Fruit fly (Drosophila melanogaster) whole organism, embryonic: Measurements from ENCODE around the gene CG13676.

Experiments
- Awh ChIP-seq: fragments of 200-800 bp; sonication (Bioruptor generic); IDR thresholded peaks from 2 replicates; pipeline ENCODE4, ENCODE4 v1.3.6; 2022; ENCODE audit warnings: missing biosample characterization, missing genetic modification characterization
- Bdp1 ChIP-seq: fragments of 200-800 bp; sonication (Bioruptor generic); optimal IDR thresholded peaks from 3 replicates; lab custom pipeline; 2016; ENCODE audit warnings: missing biosample characterization, missing genetic modification characterization
- CG10654 ChIP-seq: fragments of 200-800 bp; sonication (Bioruptor generic); optimal IDR thresholded peaks from 2 replicates; lab custom pipeline; 2016; ENCODE audit warnings: missing biosample characterization, missing genetic modification characterization
- CG12942 ChIP-seq: fragments of 200-800 bp; sonication (Bioruptor generic); optimal IDR thresholded peaks from 3 replicates; lab custom pipeline; 2016; ENCODE audit warnings: missing biosample characterization, missing genetic modification characterization
- CG13287 ChIP-seq: fragments of 200-800 bp; sonication (Bioruptor generic); IDR thresholded peaks from 2 replicates; pipeline ENCODE4 v1.3.6; 2022; ENCODE audit warnings: missing biosample characterization, missing genetic modification characterization; ENCODE audit not compliant: partially characterized antibody
- CG13624 ChIP-seq: fragments of 200-800 bp; sonication (Bioruptor generic); optimal IDR thresholded peaks from 2 replicates; lab custom pipeline; 2016; ENCODE audit warnings: missing biosample characterization, missing genetic modification characterization
- CG15601 ChIP-seq: fragments of 200-800 bp; sonication (Bioruptor generic); optimal IDR thresholded peaks from 3 replicates; lab custom pipeline; 2019; ENCODE audit warnings: missing biosample characterization, mild to moderate bottlenecking, missing genetic modification characterization, moderate library complexity
- CG18476 ChIP-seq: fragments of 200-800 bp; sonication (Bioruptor generic); optimal IDR thresholded peaks from 2 replicates; lab custom pipeline; 2016; ENCODE audit warnings: missing biosample characterization, mild to moderate bottlenecking, missing genetic modification characterization
- CG2120 ChIP-seq: fragments of 200-800 bp; sonication (Bioruptor generic); optimal IDR thresholded peaks from 3 replicates; lab custom pipeline; 2016; ENCODE audit warnings: missing biosample characterization, missing genetic modification characterization
- CG2202 ChIP-seq: fragments of 200-800 bp; sonication (Bioruptor generic); optimal IDR thresholded peaks from 2 replicates; lab custom pipeline; 2018; ENCODE audit warnings: missing biosample characterization, mild to moderate bottlenecking, missing genetic modification characterization
- CG2678 ChIP-seq: fragments of 200-800 bp; sonication (Bioruptor generic); optimal IDR thresholded peaks from 3 replicates; lab custom pipeline; 2019; ENCODE audit warnings: missing biosample characterization, mild to moderate bottlenecking, missing genetic modification characterization, moderate library complexity
- CG3407 ChIP-seq: fragments of 200-800 bp; sonication (Bioruptor generic); optimal IDR thresholded peaks from 2 replicates; lab custom pipeline; 2018; ENCODE audit warnings: missing biosample characterization, mild to moderate bottlenecking, missing genetic modification characterization
- CG34224 ChIP-seq: fragments of 200-800 bp; sonication (Bioruptor generic); IDR thresholded peaks from 3 replicates; pipeline ENCODE4 v1.3.6; 2022; ENCODE audit warnings: missing biosample characterization, missing genetic modification characterization; ENCODE audit not compliant: partially characterized antibody
- CG4730 ChIP-seq: fragments of 200-800 bp; sonication (Bioruptor generic); IDR thresholded peaks from 2 replicates; pipeline ENCODE4 v1.3.6; 2022; ENCODE audit warnings: missing biosample characterization, missing genetic modification characterization
- CG6254 ChIP-seq: fragments of 200-800 bp; sonication (Bioruptor generic); optimal IDR thresholded peaks from 3 replicates; lab custom pipeline; 2017; ENCODE audit warnings: mild to moderate bottlenecking, missing biosample characterization, missing genetic modification reagents, missing genetic modification characterization
- CG7928 ChIP-seq: fragments of 200-800 bp; sonication (Bioruptor generic); optimal IDR thresholded peaks from 2 replicates; lab custom pipeline; 2017; ENCODE audit warnings: missing biosample characterization, mild to moderate bottlenecking, missing genetic modification characterization
- CG8765 ChIP-seq: fragments of 200-800 bp; sonication (Bioruptor generic); IDR thresholded peaks from 2 replicates; pipeline ENCODE4 v1.3.6; 2022; ENCODE audit warnings: missing biosample characterization, missing genetic modification characterization
- CoRest ChIP-seq: fragments of 200-800 bp; sonication (Bioruptor generic); optimal IDR thresholded peaks from 3 replicates; lab custom pipeline; 2018; ENCODE audit warnings: missing biosample characterization, mild to moderate bottlenecking, missing genetic modification characterization, moderate library complexity
- Dad ChIP-seq: fragments of 200-800 bp; sonication (Bioruptor generic); optimal IDR thresholded peaks from 3 replicates; lab custom pipeline; 2016; ENCODE audit warnings: missing biosample characterization, missing genetic modification characterization
- Gug ChIP-seq: fragments of 200-800 bp; sonication (Bioruptor generic); IDR thresholded peaks from 4 replicates; pipeline ENCODE4 v1.3.6; 2022; ENCODE audit warnings: missing biosample characterization, missing genetic modification characterization
- HLH3B ChIP-seq: fragments of 200-800 bp; sonication (Bioruptor generic); IDR thresholded peaks from 2 replicates; pipeline ENCODE4 v1.3.6; 2022; ENCODE audit warnings: missing biosample characterization, missing genetic modification characterization
- Hand ChIP-seq: fragments of 200-800 bp; sonication (Bioruptor generic); optimal IDR thresholded peaks from 2 replicates; lab custom pipeline; 2017; ENCODE audit warnings: mild to moderate bottlenecking, missing biosample characterization, missing genetic modification reagents, missing genetic modification characterization
- Hr78 ChIP-seq, 2 experiments: fragments of 200-800 bp in 1 of 2; fragments of >200 bp in 1 of 2; sonication (Bioruptor generic) in 1 of 2; optimal IDR thresholded peaks; 2 replicates each; lab custom pipeline; 2017 to 2019; ENCODE audit warnings: missing biosample characterization in 2 of 2, missing genetic modification characterization in 2 of 2, mild to moderate bottlenecking in 1 of 2, moderate library complexity in 1 of 2
- Lhr ChIP-seq: fragments of 200-800 bp; sonication (Bioruptor generic); optimal IDR thresholded peaks from 3 replicates; lab custom pipeline; 2017; ENCODE audit warnings: mild to moderate bottlenecking, missing biosample characterization, missing genetic modification reagents, missing genetic modification characterization
- Neu2 ChIP-seq: fragments of 200-800 bp; sonication (Bioruptor generic); optimal IDR thresholded peaks from 3 replicates; lab custom pipeline; 2016; ENCODE audit warnings: missing biosample characterization, missing genetic modification characterization, borderline replicate concordance
- Oli ChIP-seq: fragments of 200-800 bp; sonication (Bioruptor generic); optimal IDR thresholded peaks from 2 replicates; lab custom pipeline; 2018; ENCODE audit warnings: missing biosample characterization, mild to moderate bottlenecking, missing genetic modification characterization, moderate library complexity
- PHDP ChIP-seq: fragments of 200-800 bp; sonication (Bioruptor generic); optimal IDR thresholded peaks from 3 replicates; lab custom pipeline; 2018; ENCODE audit warnings: missing biosample characterization, mild to moderate bottlenecking, missing genetic modification characterization, moderate library complexity
- ab ChIP-seq: fragments of 200-800 bp; sonication (Bioruptor generic); optimal IDR thresholded peaks from 2 replicates; lab custom pipeline; 2016; ENCODE audit warnings: missing biosample characterization, missing genetic modification characterization
- bab2 ChIP-seq: fragments of 200-800 bp; sonication (Bioruptor generic); optimal IDR thresholded peaks from 2 replicates; lab custom pipeline; 2016; ENCODE audit warnings: missing biosample characterization, missing genetic modification characterization
- br ChIP-seq: fragments of >200 bp; optimal IDR thresholded peaks from 2 replicates; lab custom pipeline; 2017
- cato ChIP-seq: fragments of 200-800 bp; sonication (Bioruptor generic); optimal IDR thresholded peaks from 2 replicates; lab custom pipeline; 2016; ENCODE audit warnings: missing biosample characterization, missing genetic modification characterization, borderline replicate concordance
- chinmo ChIP-seq: fragments of 200-800 bp; sonication (Bioruptor generic); IDR thresholded peaks from 4 replicates; pipeline ENCODE4 v1.3.6; 2022; ENCODE audit warnings: missing biosample characterization, missing genetic modification characterization; ENCODE audit not compliant: partially characterized antibody
- corto ChIP-seq: fragments of 200-800 bp; sonication (Bioruptor generic); optimal IDR thresholded peaks from 2 replicates; lab custom pipeline; 2016; ENCODE audit warnings: missing biosample characterization, mild to moderate bottlenecking, missing genetic modification characterization, moderate library complexity
- fu2 ChIP-seq: fragments of 200-800 bp; sonication (Bioruptor generic); optimal IDR thresholded peaks from 2 replicates; lab custom pipeline; 2016; ENCODE audit warnings: missing biosample characterization, missing genetic modification characterization
- gsb ChIP-seq: fragments of 200-800 bp; sonication (Bioruptor generic); IDR thresholded peaks from 2 replicates; pipeline ENCODE4 v1.3.6; 2022; ENCODE audit warnings: missing biosample characterization, missing genetic modification characterization
- hkb ChIP-seq, 2 experiments: fragments of 200-800 bp in 1 of 2; fragments of >200 bp in 1 of 2; sonication (Bioruptor generic) in 1 of 2; IDR thresholded peaks in 1 of 2; optimal IDR thresholded peaks in 1 of 2; 2 replicates each; pipeline versions ENCODE4 v1.3.6 to Lab custom; 2017 to 2022; ENCODE audit warnings: missing biosample characterization in 1 of 2, missing genetic modification characterization in 1 of 2
- ind ChIP-seq: fragments of 200-800 bp; sonication (Bioruptor generic); optimal IDR thresholded peaks from 3 replicates; lab custom pipeline; 2016; ENCODE audit warnings: missing biosample characterization, missing genetic modification characterization
- kah ChIP-seq: fragments of 200-800 bp; sonication (Bioruptor generic); optimal IDR thresholded peaks from 2 replicates; lab custom pipeline; 2018; ENCODE audit warnings: missing biosample characterization, mild to moderate bottlenecking, missing genetic modification characterization
- lola ChIP-seq, 3 experiments: fragments of >200 bp in 2 of 3; fragments of 200-800 bp in 1 of 3; sonication (Bioruptor generic) in 1 of 3; optimal IDR thresholded peaks; 2 replicates each; lab custom pipeline; 2017 to 2019; ENCODE audit warnings: missing biosample characterization in 3 of 3, missing genetic modification characterization in 3 of 3, mild to moderate bottlenecking in 1 of 3, moderate library complexity in 1 of 3
- nom ChIP-seq: fragments of 200-800 bp; sonication (Bioruptor generic); optimal IDR thresholded peaks from 2 replicates; lab custom pipeline; 2017; ENCODE audit warnings: missing biosample characterization, missing genetic modification characterization, mild to moderate bottlenecking, moderate library complexity, missing genetic modification reagents
- oc ChIP-seq: fragments of 200-800 bp; sonication (Bioruptor generic); optimal IDR thresholded peaks from 2 replicates; lab custom pipeline; 2018; ENCODE audit warnings: missing biosample characterization, mild to moderate bottlenecking, missing genetic modification characterization, moderate library complexity
- org-1 ChIP-seq: fragments of 200-800 bp; sonication (Bioruptor generic); optimal IDR thresholded peaks from 2 replicates; lab custom pipeline; 2017; ENCODE audit warnings: missing biosample characterization, missing genetic modification characterization
- ro ChIP-seq: fragments of 200-800 bp; sonication (Bioruptor generic); IDR thresholded peaks from 2 replicates; pipeline ENCODE4 v1.3.6; 2022; ENCODE audit warnings: missing biosample characterization, missing genetic modification characterization
- sr ChIP-seq: fragments of 200-800 bp; sonication (Bioruptor generic); IDR thresholded peaks from 3 replicates; pipeline ENCODE4 v1.3.6; 2022; ENCODE audit warnings: missing biosample characterization, missing genetic modification characterization
- ssp ChIP-seq: fragments of 200-800 bp; sonication (Bioruptor generic); IDR thresholded peaks from 2 replicates; pipeline ENCODE4 v1.3.6; 2022; ENCODE audit warnings: missing biosample characterization, missing genetic modification characterization
- unpg ChIP-seq: fragments of 200-800 bp; sonication (Bioruptor generic); optimal IDR thresholded peaks from 3 replicates; lab custom pipeline; 2018; ENCODE audit warnings: missing biosample characterization, mild to moderate bottlenecking, missing genetic modification characterization, moderate library complexity
- wdn ChIP-seq: fragments of 200-800 bp; sonication (Bioruptor generic); IDR thresholded peaks from 2 replicates; pipeline ENCODE4 v1.3.6; 2022; ENCODE audit warnings: missing biosample characterization, missing genetic modification characterization
- zen ChIP-seq: fragments of 200-800 bp; sonication (Bioruptor generic); optimal IDR thresholded peaks from 3 replicates; lab custom pipeline; 2018; ENCODE audit warnings: missing biosample characterization, mild to moderate bottlenecking, missing genetic modification characterization, moderate library complexity

CG13676 gene

DNA sequence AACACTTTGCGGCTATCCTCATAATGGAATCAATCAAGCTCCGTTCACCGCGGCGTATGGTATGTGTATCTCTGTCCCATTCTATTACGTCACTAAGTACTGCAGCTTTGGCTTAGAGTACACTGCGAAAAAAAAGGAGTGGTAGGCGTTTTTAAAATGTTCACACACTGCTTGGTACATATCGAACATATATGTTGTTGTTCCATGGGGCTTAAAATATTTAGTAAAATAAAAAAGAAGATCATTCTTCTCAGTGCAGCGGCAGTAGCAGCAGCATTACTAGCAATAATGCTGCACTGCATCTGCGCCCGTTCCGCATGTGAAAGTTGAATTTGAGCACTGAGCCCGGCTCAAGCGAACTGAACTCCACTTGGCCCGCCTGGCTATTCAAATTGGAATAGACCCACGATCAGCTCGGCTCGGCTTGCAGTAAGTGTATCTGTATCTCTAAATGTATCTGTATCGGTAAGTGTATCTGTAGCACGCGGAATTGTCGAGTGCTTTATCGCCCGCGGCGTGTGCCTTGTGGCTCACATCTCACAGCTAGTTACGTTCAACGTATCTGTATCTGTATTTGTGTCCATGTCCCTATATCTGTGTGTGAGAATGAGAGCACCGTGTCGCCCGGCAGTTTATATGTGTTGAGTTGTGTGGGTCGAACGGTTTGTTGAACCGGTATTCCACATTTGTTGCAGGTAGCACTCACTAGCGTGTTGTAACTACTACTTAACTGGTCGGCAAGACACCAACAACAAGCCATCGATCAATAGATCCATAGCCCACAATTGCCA is 1.8 kb upstream of the CG13676 start (continued):
- TF ChIP-seq Awh (GFP tag; lab: Robert Waterston, UW), result peak; percentile 47; the same call in 1 of the 2 replicates
- no peak for TF ChIP-seq fu2 (GFP tag; lab: Kevin White, UChicago)
- TF ChIP-seq zen (tag; lab: Kevin White, UChicago), result no peak
- TF ChIP-seq CG34224 (GFP tag; lab: Robert Waterston, UW), result no peak
- TF ChIP-seq CG2120 (GFP tag; lab: Kevin White, UChicago), result no peak
- no peak for TF ChIP-seq CG2202 (tag; lab: Kevin White, UChicago)
- TF ChIP-seq Gug, result 0 out of 4 replicates have a peak, but pooled peaks have one; percentile 10
- TF ChIP-seq lola (GFP tag; optimal IDR thresholded peaks at IDR 0.05; lab: Kevin White, UChicago), result no peak
- peak; percentile 16 for TF ChIP-seq CG6254 (GFP tag; lab: Kevin White, UChicago)
- no peak for TF ChIP-seq Hr78 (GFP tag; optimal IDR thresholded peaks at IDR 0.05; lab: Kevin White, UChicago)
- no peak for TF ChIP-seq br
- TF ChIP-seq Neu2 (GFP tag; lab: Kevin White, UChicago), result no peak
- no peak for TF ChIP-seq CG13624 (GFP tag; lab: Kevin White, UChicago)
- peak; percentile 45 for TF ChIP-seq cato
- no peak for TF ChIP-seq gsb (GFP tag; lab: Robert Waterston, UW)
- TF ChIP-seq nom (GFP tag; lab: Kevin White, UChicago), result no peak
- TF ChIP-seq Oli, result peak; percentile 76
- peak; percentile 8 for TF ChIP-seq Lhr (GFP tag; lab: Kevin White, UChicago)
- peak; percentile 67 for TF ChIP-seq CG2678
- TF ChIP-seq wdn, result no peak
- peak; percentile 54 for TF ChIP-seq bab2
- no peak for TF ChIP-seq CG3407 (GFP tag; lab: Kevin White, UChicago)
- peak; percentile 80 for TF ChIP-seq oc (tag; lab: Kevin White, UChicago)
- TF ChIP-seq ssp (GFP tag; lab: Robert Waterston, UW), result peak; percentile 33; the same call in 1 of the 2 replicates
- peak; percentile 49 for TF ChIP-seq PHDP (tag; lab: Kevin White, UChicago)
- peak; percentile 23 for TF ChIP-seq Dad
- peak; percentile 54; the same call in 2 of the 3 replicates for TF ChIP-seq sr (GFP tag; lab: Robert Waterston, UW)
- peak; percentile 15 for TF ChIP-seq org-1 (GFP tag; lab: Kevin White, UChicago)
- no peak for TF ChIP-seq hkb (optimal IDR thresholded peaks at IDR 0.05; lab: Kevin White, UChicago)
- TF ChIP-seq hkb (GFP tag; IDR thresholded peaks at IDR 0.05; lab: Robert Waterston, UW), result peak; percentile 76
- peak; percentile 60 for TF ChIP-seq CoRest (tag; lab: Kevin White, UChicago)
- peak; percentile 1 for TF ChIP-seq ab (GFP tag; lab: Kevin White, UChicago)
- TF ChIP-seq kah (GFP tag; lab: Kevin White, UChicago), result peak; percentile 46
- TF ChIP-seq CG13287 (GFP tag; lab: Robert Waterston, UW), result no peak
- TF ChIP-seq HLH3B, result peak; percentile 71
- TF ChIP-seq CG4730 (GFP tag; lab: Robert Waterston, UW), result 0 out of 2 replicates have a peak, but pooled peaks have one; percentile 18
- TF ChIP-seq Bdp1, result peak; percentile 9
- TF ChIP-seq CG12942, result peak; percentile 33
- peak; percentile 64 for TF ChIP-seq ind (GFP tag; lab: Kevin White, UChicago)
- no peak for TF ChIP-seq CG8765 (GFP tag; lab: Robert Waterston, UW)
- TF ChIP-seq unpg (GFP tag; lab: Kevin White, UChicago), result peak; percentile 40
- TF ChIP-seq chinmo, result 0 out of 4 replicates have a peak, but pooled peaks have one; percentile 48
- no peak for TF ChIP-seq CG15601 (tag; lab: Kevin White, UChicago)
- TF ChIP-seq Hand (GFP tag; lab: Kevin White, UChicago), result no peak
- TF ChIP-seq CG7928 (GFP tag; lab: Kevin White, UChicago), result no peak
- peak; percentile 23 for TF ChIP-seq CG18476
- no peak for TF ChIP-seq corto
- peak; percentile 45 for TF ChIP-seq CG10654 (GFP tag; lab: Kevin White, UChicago)
- no peak for TF ChIP-seq ro (GFP tag; lab: Robert Waterston, UW)
